Worm (Caenorhabditis elegans) whole organism, L2 larva: Measurements from ENCODE around the gene mtss-1.
A peak's percentile ranks its signal among the peaks of the same experiment; 100 is the strongest.

ENCODE experiments used
- C34F6.9 ChIP-seq: fragments of 150-350 bp; optimal IDR thresholded peaks from 2 replicates; lab custom pipeline; 2014; ENCODE audit warnings: missing biosample characterization, missing genetic modification characterization
- F13H6.1 ChIP-seq: sonication (generic microtip); optimal IDR thresholded peaks from 2 replicates; lab custom pipeline; 2016; ENCODE audit warnings: missing genetic modification characterization, missing compliant biosample characterization
- R02D3.7 ChIP-seq: fragments of 150-350 bp; optimal IDR thresholded peaks from 2 replicates; lab custom pipeline; 2014; ENCODE audit warnings: missing biosample characterization, missing genetic modification characterization
- Y55F3AM.14 ChIP-seq: fragments of 200-800 bp; sonication (Bioruptor generic); optimal IDR thresholded peaks from 2 replicates; lab custom pipeline; 2018; ENCODE audit warnings: mild to moderate bottlenecking, missing genetic modification characterization, missing compliant biosample characterization
- ZK546.5 ChIP-seq: sonication (generic microtip); optimal IDR thresholded peaks from 2 replicates; lab custom pipeline; 2017; ENCODE audit warnings: missing biosample characterization, missing genetic modification characterization
- alr-1 ChIP-seq: fragments of 150-350 bp; optimal IDR thresholded peaks from 2 replicates; lab custom pipeline; 2014; ENCODE audit warnings: missing biosample characterization, missing genetic modification characterization
- aly-2 ChIP-seq: fragments of 150-350 bp; optimal IDR thresholded peaks from 2 replicates; lab custom pipeline; 2014; ENCODE audit warnings: missing biosample characterization, missing genetic modification characterization
- ama-1 ChIP-seq: fragments of 150-350 bp; optimal IDR thresholded peaks from 2 replicates; lab custom pipeline; 2018; ENCODE audit warnings: inconsistent platforms
- blmp-1 ChIP-seq: sonication (generic microtip); optimal IDR thresholded peaks from 2 replicates; lab custom pipeline; 2017; ENCODE audit warnings: missing genetic modification characterization, mild to moderate bottlenecking, missing compliant biosample characterization, antibody characterized with exemption, moderate library complexity; ENCODE audit not compliant: insufficient read depth
- ceh-16 ChIP-seq: fragments of 150-350 bp; optimal IDR thresholded peaks from 2 replicates; lab custom pipeline; 2014; ENCODE audit warnings: missing biosample characterization, missing genetic modification characterization
- ceh-82 ChIP-seq: fragments of 150-350 bp; optimal IDR thresholded peaks from 2 replicates; lab custom pipeline; 2014; ENCODE audit warnings: missing biosample characterization, missing genetic modification characterization
- crh-2 ChIP-seq: sonication (generic microtip); optimal IDR thresholded peaks from 2 replicates; lab custom pipeline; 2017; ENCODE audit warnings: missing biosample characterization, missing genetic modification characterization
- dmd-4 ChIP-seq: sonication (generic microtip); optimal IDR thresholded peaks from 2 replicates; lab custom pipeline; 2017; ENCODE audit warnings: missing biosample characterization, missing genetic modification characterization
- egl-27 ChIP-seq: sonication (generic microtip); optimal IDR thresholded peaks from 3 replicates; lab custom pipeline; 2017; ENCODE audit warnings: missing biosample characterization, missing genetic modification reagents, missing genetic modification characterization
- elt-1 ChIP-seq: fragments of 150-350 bp; optimal IDR thresholded peaks from 2 replicates; lab custom pipeline; 2014; ENCODE audit warnings: missing biosample characterization, missing genetic modification characterization
- elt-3 ChIP-seq: sonication (generic microtip); optimal IDR thresholded peaks from 2 replicates; lab custom pipeline; 2017; ENCODE audit warnings: missing biosample characterization, missing genetic modification characterization
- fos-1 ChIP-seq: fragments of 150-350 bp; optimal IDR thresholded peaks from 2 replicates; lab custom pipeline; 2014; ENCODE audit warnings: missing biosample characterization, missing genetic modification characterization
- gmeb-1 ChIP-seq: fragments of 150-350 bp; optimal IDR thresholded peaks from 2 replicates; lab custom pipeline; 2014; ENCODE audit warnings: missing biosample characterization, missing genetic modification characterization
- lin-11 ChIP-seq: fragments of 150-350 bp; sonication (generic microtip); optimal IDR thresholded peaks from 2 replicates; lab custom pipeline; 2014; ENCODE audit warnings: missing biosample characterization, missing genetic modification characterization, inconsistent platforms, mixed read lengths
- lin-13 ChIP-seq: fragments of 150-350 bp; optimal IDR thresholded peaks from 2 replicates; lab custom pipeline; 2014; ENCODE audit warnings: missing biosample characterization, missing genetic modification reagents, missing genetic modification characterization
- lin-39 ChIP-seq: fragments of 150-350 bp; optimal IDR thresholded peaks from 2 replicates; lab custom pipeline; 2014; ENCODE audit warnings: missing biosample characterization, missing genetic modification reagents, missing genetic modification characterization
- lsy-2 ChIP-seq, 2 experiments: fragments of 150-350 bp in 1 of 2; sonication (generic microtip) in 1 of 2; optimal IDR thresholded peaks; 2 replicates each; lab custom pipeline; 2014 to 2017; ENCODE audit warnings: missing biosample characterization in 2 of 2, missing genetic modification characterization in 2 of 2
- mab-5 ChIP-seq: fragments of 150-350 bp; optimal IDR thresholded peaks from 2 replicates; lab custom pipeline; 2014; ENCODE audit warnings: missing biosample characterization, missing genetic modification characterization
- mbf-1 ChIP-seq: sonication (generic microtip); optimal IDR thresholded peaks from 2 replicates; lab custom pipeline; 2017; ENCODE audit warnings: missing biosample characterization, missing genetic modification characterization
- mdl-1 ChIP-seq, 2 experiments: fragments of 150-350 bp in 1 of 2; sonication (generic microtip) in 1 of 2; optimal IDR thresholded peaks; 2 replicates each; lab custom pipeline; 2017; ENCODE audit warnings: missing biosample characterization in 2 of 2, missing genetic modification characterization in 2 of 2
- nhr-10 ChIP-seq: sonication (generic microtip); optimal IDR thresholded peaks from 2 replicates; lab custom pipeline; 2017; ENCODE audit warnings: missing biosample characterization, missing genetic modification characterization
- nhr-11 ChIP-seq: fragments of 150-350 bp; optimal IDR thresholded peaks from 2 replicates; lab custom pipeline; 2014; ENCODE audit warnings: missing biosample characterization, missing genetic modification characterization
- nhr-12 ChIP-seq: fragments of 150-350 bp; optimal IDR thresholded peaks from 2 replicates; lab custom pipeline; 2014; ENCODE audit warnings: missing biosample characterization, missing genetic modification characterization
- nhr-129 ChIP-seq: fragments of 150-350 bp; optimal IDR thresholded peaks from 2 replicates; lab custom pipeline; 2014; ENCODE audit warnings: missing biosample characterization, missing genetic modification characterization
- nhr-21 ChIP-seq: fragments of 150-350 bp; optimal IDR thresholded peaks from 2 replicates; lab custom pipeline; 2014; ENCODE audit warnings: missing biosample characterization, missing genetic modification characterization
- nhr-23 ChIP-seq: fragments of 150-350 bp; optimal IDR thresholded peaks from 2 replicates; lab custom pipeline; 2014; ENCODE audit warnings: missing biosample characterization, missing genetic modification reagents, missing genetic modification characterization
- nhr-237 ChIP-seq: fragments of 150-350 bp; optimal IDR thresholded peaks from 2 replicates; lab custom pipeline; 2014; ENCODE audit warnings: missing biosample characterization, missing genetic modification characterization
- nhr-25 ChIP-seq: fragments of 150-350 bp; sonication (generic microtip); optimal IDR thresholded peaks from 3 replicates; lab custom pipeline; 2014; ENCODE audit warnings: missing biosample characterization, missing genetic modification characterization
- nhr-6 ChIP-seq: fragments of 150-350 bp; optimal IDR thresholded peaks from 2 replicates; lab custom pipeline; 2014; ENCODE audit warnings: missing biosample characterization, missing genetic modification characterization
- nhr-77 ChIP-seq: fragments of 150-350 bp; optimal IDR thresholded peaks from 2 replicates; lab custom pipeline; 2014; ENCODE audit warnings: missing biosample characterization, missing genetic modification characterization
- peb-1 ChIP-seq: fragments of 150-350 bp; optimal IDR thresholded peaks from 2 replicates; lab custom pipeline; 2014; ENCODE audit warnings: missing biosample characterization, missing genetic modification characterization
- sem-4 ChIP-seq: fragments of 150-350 bp; optimal IDR thresholded peaks from 2 replicates; lab custom pipeline; 2014; ENCODE audit warnings: missing biosample characterization, missing genetic modification reagents, missing genetic modification characterization
- skn-1 ChIP-seq: sonication (generic microtip); optimal IDR thresholded peaks from 2 replicates; lab custom pipeline; 2017; ENCODE audit warnings: missing biosample characterization, missing genetic modification characterization
- sma-3 ChIP-seq: sonication (generic microtip); optimal IDR thresholded peaks from 2 replicates; lab custom pipeline; 2016; ENCODE audit warnings: missing genetic modification reagents, missing genetic modification characterization, missing compliant biosample characterization
- sma-9 ChIP-seq, 2 experiments: fragments of 150-350 bp in 1 of 2; sonication (generic microtip) in 1 of 2; optimal IDR thresholded peaks; 2 replicates each; lab custom pipeline; 2014 to 2016; ENCODE audit warnings: missing genetic modification characterization in 2 of 2, mild to moderate bottlenecking in 1 of 2, missing biosample characterization in 1 of 2, missing compliant biosample characterization in 1 of 2, missing genetic modification reagents in 1 of 2, moderate library complexity in 1 of 2
- snpc-4 ChIP-seq: fragments of 150-350 bp; optimal IDR thresholded peaks from 2 replicates; lab custom pipeline; 2014; ENCODE audit warnings: missing biosample characterization, missing genetic modification characterization
- unc-39 ChIP-seq: fragments of 150-350 bp; optimal IDR thresholded peaks from 2 replicates; lab custom pipeline; 2014; ENCODE audit warnings: missing biosample characterization, missing genetic modification characterization
- unc-55 ChIP-seq: fragments of 150-350 bp; sonication (generic microtip); optimal IDR thresholded peaks from 3 replicates; lab custom pipeline; 2014; ENCODE audit warnings: missing biosample characterization, missing genetic modification reagents, missing genetic modification characterization
- unc-62 ChIP-seq: fragments of 150-350 bp; optimal IDR thresholded peaks from 2 replicates; lab custom pipeline; 2014; ENCODE audit warnings: missing biosample characterization, missing genetic modification reagents, missing genetic modification characterization
- zag-1 ChIP-seq: fragments of 150-350 bp; optimal IDR thresholded peaks from 2 replicates; lab custom pipeline; 2014; ENCODE audit warnings: missing biosample characterization, missing genetic modification characterization
- ztf-1 ChIP-seq: fragments of 200-800 bp; sonication (Bioruptor generic); conservative IDR thresholded peaks from 2 replicates; pipeline ENCODE4 v1.3.6; 2022; ENCODE audit warnings: missing genetic modification characterization, missing compliant biosample characterization
- ztf-11 ChIP-seq: sonication (generic microtip); optimal IDR thresholded peaks from 2 replicates; lab custom pipeline; 2017; ENCODE audit warnings: missing biosample characterization, missing genetic modification characterization
- ztf-4 ChIP-seq: fragments of 150-350 bp; optimal IDR thresholded peaks from 2 replicates; lab custom pipeline; 2014; ENCODE audit warnings: missing biosample characterization, missing genetic modification characterization

mtss-1 gene

ce11 chrIII:8801352-8801863, 33.3 kb downstream of the mtss-1 start:
- TF ChIP-seq sma-9 (GFP tag; optimal IDR thresholded peaks at IDR 0.05; lab: Kevin White, UChicago), result no peak
- no peak for TF ChIP-seq sma-9 (tag; optimal IDR thresholded peaks at IDR 0.05; lab: Kevin White, UChicago)
- TF ChIP-seq mbf-1, result no peak
- no peak for TF ChIP-seq unc-62 (GFP tag; lab: Kevin White, UChicago)

- TF ChIP-seq gmeb-1 (tag; lab: Kevin White, UChicago) (peak; percentile 81), ceh-82 (tag; lab: Kevin White, UChicago) (peak; percentile 71), nhr-77 (peak; percentile 83), mbf-1 (no peak), F13H6.1 (peak; percentile 100), nhr-6 (tag; lab: Kevin White, UChicago) (peak; percentile 97), mdl-1 (tag; optimal IDR thresholded peaks at IDR 0.05; lab: Kevin White, UChicago) (peak; percentile 87 to 95), lin-11 (tag; lab: Kevin White, UChicago) (peak; percentile 92), crh-2 (tag; lab: Kevin White, UChicago) (peak; percentile 99), ZK546.5 (tag; lab: Kevin White, UChicago) (peak; percentile 45), nhr-21 (peak; percentile 95), elt-3 (tag; lab: Kevin White, UChicago) (no peak), blmp-1 (tag; lab: Kevin White, UChicago) (peak; percentile 57), nhr-25 (peak; percentile 98), nhr-10 (tag; lab: Kevin White, UChicago) (no peak), snpc-4 (tag; lab: Kevin White, UChicago) (peak; percentile 85), nhr-23 (tag; lab: Kevin White, UChicago) (no peak), lin-13 (GFP tag; lab: Kevin White, UChicago) (peak; percentile 83), nhr-237 (tag; lab: Kevin White, UChicago) (peak; percentile 80), C34F6.9 (tag; lab: Kevin White, UChicago) (peak; percentile 99), ztf-4 (peak; percentile 96), egl-27 (tag; lab: Kevin White, UChicago) (peak; percentile 99), sma-9 (GFP tag; optimal IDR thresholded peaks at IDR 0.05; lab: Kevin White, UChicago) (peak; percentile 98), sma-9 (tag; optimal IDR thresholded peaks at IDR 0.05; lab: Kevin White, UChicago) (peak; percentile 85), ztf-11 (tag; lab: Kevin White, UChicago) (peak; percentile 42), sem-4 (tag; lab: Kevin White, UChicago) (peak; percentile 96), skn-1 (tag; lab: Kevin White, UChicago) (no peak), sma-3 (peak; percentile 96), Y55F3AM.14 (GFP tag; lab: Kevin White, UChicago) (peak; percentile 92), lsy-2 (tag; optimal IDR thresholded peaks at IDR 0.05; lab: Kevin White, UChicago) (peak; percentile 77 to 95), nhr-129 (peak; percentile 99), fos-1 (tag; lab: Kevin White, UChicago) (peak; percentile 95), ama-1 (peak; percentile 76), zag-1 (tag; lab: Kevin White, UChicago) (peak; percentile 93), mab-5 (tag; lab: Kevin White, UChicago) (peak; percentile 38), unc-62 (GFP tag; lab: Kevin White, UChicago) (peak; percentile 86), lin-39 (tag; lab: Kevin White, UChicago) (peak; percentile 92), alr-1 (tag; lab: Kevin White, UChicago) (peak; percentile 99), ceh-16 (tag; lab: Kevin White, UChicago) (peak; percentile 90), R02D3.7 (tag; lab: Kevin White, UChicago) (no peak), ztf-1 (GFP tag; lab: Robert Waterston, UW) (no peak), unc-39 (tag; lab: Kevin White, UChicago) (no peak), elt-1 (tag; lab: Kevin White, UChicago) (no peak), nhr-12 (tag; lab: Kevin White, UChicago) (no peak), aly-2 (tag; lab: Kevin White, UChicago) (no peak), peb-1 (tag; lab: Kevin White, UChicago) (no peak), unc-55 (GFP tag; lab: Kevin White, UChicago) (peak; percentile 97), nhr-11 (tag; lab: Kevin White, UChicago) (no peak), dmd-4 (no peak)
Observed at ce11 chrIII:8801864-8802818, 34.0 kb downstream of the mtss-1 start.
